Worm (Caenorhabditis elegans) whole organism, L4 larva: Measurements from ENCODE around the gene hrg-6.
A peak's percentile ranks its signal among the peaks of the same experiment; 100 is the strongest.

Experiments
- F26F4.8 ChIP-seq: fragments of 200-800 bp; sonication (Bioruptor generic); conservative IDR thresholded peaks from 2 replicates; pipeline ENCODE4 v1.3.6; 2022; ENCODE audit warnings: missing genetic modification characterization, missing compliant biosample characterization
- F37D6.2 ChIP-seq: sonication (generic microtip); optimal IDR thresholded peaks from 2 replicates; lab custom pipeline; 2016; ENCODE audit warnings: mild to moderate bottlenecking, missing genetic modification characterization, missing compliant biosample characterization
- F44E2.7 ChIP-seq: fragments of 200-800 bp; sonication (Bioruptor generic); IDR thresholded peaks from 2 replicates; pipeline ENCODE4 v2.1.2; 2022; ENCODE audit warnings: missing genetic modification characterization, missing compliant biosample characterization
- F49E8.2 ChIP-seq: sonication (generic microtip); optimal IDR thresholded peaks from 2 replicates; lab custom pipeline; 2016; ENCODE audit warnings: missing compliant biosample characterization, mild to moderate bottlenecking, missing genetic modification characterization, borderline replicate concordance
- T20F7.1 ChIP-seq: fragments of 200-800 bp; sonication (Bioruptor generic); optimal IDR thresholded peaks from 2 replicates; lab custom pipeline; 2018; ENCODE audit warnings: mild to moderate bottlenecking, missing genetic modification characterization, missing compliant biosample characterization
- Y48G9A.11 ChIP-seq: fragments of 200-800 bp; sonication (Bioruptor generic); IDR thresholded peaks from 2 replicates; pipeline ENCODE4 v1.3.6; 2022; ENCODE audit warnings: missing genetic modification reagents, missing genetic modification characterization, missing compliant biosample characterization
- Y75B8A.6 ChIP-seq: fragments of 200-800 bp; sonication (Bioruptor generic); IDR thresholded peaks from 2 replicates; pipeline ENCODE4 v1.3.6; 2022; ENCODE audit warnings: missing genetic modification reagents, missing genetic modification characterization, missing compliant biosample characterization
- ZK337.2 ChIP-seq: fragments of 200-800 bp; sonication (Bioruptor generic); IDR thresholded peaks from 2 replicates; pipeline ENCODE4 v1.3.6; 2022; ENCODE audit warnings: missing genetic modification reagents, missing genetic modification characterization, missing compliant biosample characterization
- ZK546.5 ChIP-seq, 2 experiments: sonication (generic microtip); optimal IDR thresholded peaks; 2 replicates each; lab custom pipeline; 2017; ENCODE audit warnings: missing biosample characterization in 2 of 2, missing genetic modification characterization in 2 of 2
- aha-1 ChIP-seq: fragments of 150-350 bp; peaks from one replicate; lab custom pipeline; 2014; ENCODE audit warnings: missing biosample characterization, missing genetic modification characterization
- ama-1 ChIP-seq: fragments of 150-350 bp; optimal IDR thresholded peaks from 2 replicates; lab custom pipeline; 2014; ENCODE audit warnings: inconsistent platforms, mixed read lengths
- arid-1 ChIP-seq: fragments of 200-800 bp; sonication (Bioruptor generic); conservative IDR thresholded peaks from 2 replicates; pipeline ENCODE4 v1.3.6; 2022; ENCODE audit warnings: missing genetic modification reagents, missing genetic modification characterization, missing compliant biosample characterization
- ceh-32 ChIP-seq: sonication (generic microtip); optimal IDR thresholded peaks from 2 replicates; lab custom pipeline; 2016; ENCODE audit warnings: mild to moderate bottlenecking, missing genetic modification characterization, missing compliant biosample characterization; ENCODE audit not compliant: poor library complexity
- ces-1 ChIP-seq: fragments of 150-350 bp; sonication (generic microtip); optimal IDR thresholded peaks from 4 replicates; lab custom pipeline; 2014; ENCODE audit warnings: missing biosample characterization, missing genetic modification reagents, missing genetic modification characterization
- daf-12 ChIP-seq: fragments of 150-350 bp; optimal IDR thresholded peaks from 2 replicates; lab custom pipeline; 2014; ENCODE audit warnings: missing biosample characterization, missing genetic modification reagents, missing genetic modification characterization
- daf-16 ChIP-seq, 3 experiments: sonication (generic microtip); optimal IDR thresholded peaks; 2 replicates each; lab custom pipeline; 2016 to 2017; ENCODE audit warnings: missing genetic modification characterization in 3 of 3, missing genetic modification reagents in 3 of 3, mild to moderate bottlenecking in 2 of 3, missing compliant biosample characterization in 2 of 3, missing biosample characterization in 1 of 3, moderate library complexity in 1 of 3
- dpl-1 ChIP-seq: fragments of 150-350 bp; optimal IDR thresholded peaks from 2 replicates; lab custom pipeline; 2014; ENCODE audit warnings: missing biosample characterization, missing genetic modification reagents, missing genetic modification characterization
- duxl-1 ChIP-seq: sonication (generic microtip); optimal IDR thresholded peaks from 2 replicates; lab custom pipeline; 2016; ENCODE audit warnings: mild to moderate bottlenecking, missing genetic modification characterization, moderate library complexity, missing compliant biosample characterization; ENCODE audit not compliant: poor library complexity
- dve-1 ChIP-seq: sonication (generic microtip); optimal IDR thresholded peaks from 2 replicates; lab custom pipeline; 2017; ENCODE audit warnings: antibody characterized with exemption, mild to moderate bottlenecking, missing genetic modification characterization, missing compliant biosample characterization; ENCODE audit not compliant: insufficient read depth
- egl-43 ChIP-seq: fragments of 200-800 bp; sonication (Bioruptor generic); IDR thresholded peaks from 2 replicates; pipeline ENCODE4 v1.3.6; 2022; ENCODE audit warnings: missing genetic modification reagents, missing genetic modification characterization, missing compliant biosample characterization
- fkh-10 ChIP-seq: fragments of 150-350 bp; optimal IDR thresholded peaks from 2 replicates; lab custom pipeline; 2014; ENCODE audit warnings: missing biosample characterization, missing genetic modification reagents, missing genetic modification characterization
- fos-1 ChIP-seq: fragments of 150-350 bp; optimal IDR thresholded peaks from 2 replicates; lab custom pipeline; 2014; ENCODE audit warnings: missing biosample characterization, missing genetic modification characterization
- hif-1 ChIP-seq, 2 experiments: sonication (generic microtip); optimal IDR thresholded peaks; 2 replicates each; lab custom pipeline; 2016 to 2017; ENCODE audit warnings: missing compliant biosample characterization in 2 of 2, missing genetic modification characterization in 2 of 2, missing genetic modification reagents in 2 of 2, missing genotype in 2 of 2, mild to moderate bottlenecking in 1 of 2
- jun-1 ChIP-seq: fragments of 150-350 bp; optimal IDR thresholded peaks from 2 replicates; lab custom pipeline; 2014; ENCODE audit warnings: missing biosample characterization, missing genetic modification reagents, missing genetic modification characterization
- lin-1 ChIP-seq: fragments of 200-800 bp; sonication (Bioruptor generic); IDR thresholded peaks from 2 replicates; pipeline ENCODE4 v1.3.6; 2022; ENCODE audit warnings: missing genetic modification reagents, missing genetic modification characterization, missing compliant biosample characterization
- lin-29 ChIP-seq: fragments of 200-800 bp; sonication (Bioruptor generic); IDR thresholded peaks from 2 replicates; pipeline ENCODE4 v1.3.6; 2022; ENCODE audit warnings: missing genetic modification reagents, missing genetic modification characterization, missing compliant biosample characterization
- lir-3 ChIP-seq: sonication (generic microtip); optimal IDR thresholded peaks from 2 replicates; lab custom pipeline; 2016; ENCODE audit warnings: mild to moderate bottlenecking, missing genetic modification characterization, missing compliant biosample characterization
- madf-5 ChIP-seq, 2 experiments: fragments of 200-800 bp; sonication (Bioruptor generic); IDR thresholded peaks; 2 replicates each; pipeline ENCODE4 v1.3.6; 2022; ENCODE audit warnings: missing compliant biosample characterization in 2 of 2, missing genetic modification characterization in 2 of 2
- madf-9 ChIP-seq: fragments of 200-800 bp; sonication (Bioruptor generic); conservative IDR thresholded peaks from 2 replicates; pipeline ENCODE4 v1.3.6; 2022; ENCODE audit warnings: missing genetic modification reagents, missing genetic modification characterization, missing compliant biosample characterization
- mdl-1 ChIP-seq, 2 experiments: fragments of 150-350 bp in 1 of 2; sonication (generic microtip) in 1 of 2; optimal IDR thresholded peaks; 2 replicates each; lab custom pipeline; 2014 to 2017; ENCODE audit warnings: missing biosample characterization in 2 of 2, missing genetic modification characterization in 2 of 2
- mdt-29 ChIP-seq: fragments of 200-800 bp; sonication (Bioruptor generic); IDR thresholded peaks from 2 replicates; pipeline ENCODE4 v1.3.6; 2022; ENCODE audit warnings: missing genetic modification reagents, missing genetic modification characterization, missing compliant biosample characterization
- mep-1 ChIP-seq: fragments of 150-350 bp; sonication (generic microtip); optimal IDR thresholded peaks from 3 replicates; lab custom pipeline; 2014; ENCODE audit warnings: missing biosample characterization, missing genetic modification characterization
- mes-2 ChIP-seq: sonication (generic microtip); optimal IDR thresholded peaks from 2 replicates; lab custom pipeline; 2016; ENCODE audit warnings: missing genotype, mild to moderate bottlenecking, missing genetic modification characterization, missing compliant biosample characterization; ENCODE audit not compliant: poor library complexity, severe bottlenecking
- mxl-2 ChIP-seq: fragments of 200-800 bp; sonication (Bioruptor generic); conservative IDR thresholded peaks from 2 replicates; pipeline ENCODE4 v1.3.6; 2022; ENCODE audit warnings: missing genetic modification reagents, missing genetic modification characterization, missing compliant biosample characterization
- mxl-3 ChIP-seq: fragments of 200-800 bp; sonication (Bioruptor generic); optimal IDR thresholded peaks from 2 replicates; lab custom pipeline; 2018; ENCODE audit warnings: mild to moderate bottlenecking, missing genetic modification characterization, missing compliant biosample characterization
- nhr-10 ChIP-seq: fragments of 150-350 bp; optimal IDR thresholded peaks from 2 replicates; lab custom pipeline; 2014; ENCODE audit warnings: missing biosample characterization, missing genetic modification characterization
- nhr-11 ChIP-seq: fragments of 150-350 bp; optimal IDR thresholded peaks from 2 replicates; lab custom pipeline; 2014; ENCODE audit warnings: missing biosample characterization, missing genetic modification characterization
- nhr-48 ChIP-seq: sonication (generic microtip); optimal IDR thresholded peaks from 2 replicates; lab custom pipeline; 2016; ENCODE audit warnings: mild to moderate bottlenecking, missing genetic modification characterization, missing compliant biosample characterization
- nhr-6 ChIP-seq: fragments of 150-350 bp; optimal IDR thresholded peaks from 2 replicates; lab custom pipeline; 2014; ENCODE audit warnings: missing biosample characterization, missing genetic modification characterization
- nhr-76 ChIP-seq: fragments of 150-350 bp; optimal IDR thresholded peaks from 2 replicates; lab custom pipeline; 2014; ENCODE audit warnings: missing biosample characterization, missing genetic modification characterization
- pha-4 ChIP-seq, 2 experiments: fragments of 150-350 bp in 1 of 2; fragments of 200-800 bp in 1 of 2; sonication (Bioruptor generic) in 1 of 2; IDR thresholded peaks in 1 of 2; optimal IDR thresholded peaks in 1 of 2; 2 replicates each; pipeline versions ENCODE4 v1.3.6 to Lab custom; 2014 to 2022; ENCODE audit warnings: missing genetic modification characterization in 2 of 2, missing genetic modification reagents in 2 of 2, missing biosample characterization in 1 of 2, missing compliant biosample characterization in 1 of 2
- rbr-2 ChIP-seq: sonication (generic microtip); optimal IDR thresholded peaks from 2 replicates; lab custom pipeline; 2016; ENCODE audit warnings: missing genotype, missing genetic modification characterization, missing compliant biosample characterization
- saeg-2 ChIP-seq: fragments of 200-800 bp; sonication (Bioruptor generic); IDR thresholded peaks from 2 replicates; pipeline ENCODE4 v1.3.6; 2022; ENCODE audit warnings: missing genetic modification reagents, missing genetic modification characterization, missing compliant biosample characterization
- sdz-12 ChIP-seq: fragments of 200-800 bp; sonication (Bioruptor generic); optimal IDR thresholded peaks from 2 replicates; lab custom pipeline; 2018; ENCODE audit warnings: mild to moderate bottlenecking, missing genetic modification characterization, missing compliant biosample characterization
- skn-1 ChIP-seq: fragments of 150-350 bp; optimal IDR thresholded peaks from 2 replicates; lab custom pipeline; 2014; ENCODE audit warnings: missing biosample characterization, missing genetic modification characterization
- snpc-4 ChIP-seq: fragments of 150-350 bp; optimal IDR thresholded peaks from 2 replicates; lab custom pipeline; 2014; ENCODE audit warnings: missing biosample characterization, missing genetic modification characterization
- spr-3 ChIP-seq: fragments of 200-800 bp; sonication (Bioruptor generic); optimal IDR thresholded peaks from 2 replicates; lab custom pipeline; 2018; ENCODE audit warnings: mild to moderate bottlenecking, missing genetic modification characterization, missing compliant biosample characterization
- unc-39 ChIP-seq: sonication (generic microtip); optimal IDR thresholded peaks from 2 replicates; lab custom pipeline; 2017; ENCODE audit warnings: missing biosample characterization, missing genetic modification characterization
- vab-7 ChIP-seq: fragments of 200-800 bp; sonication (Bioruptor generic); IDR thresholded peaks from 2 replicates; pipeline ENCODE4 v1.3.6; 2022; ENCODE audit warnings: missing genetic modification reagents, missing genetic modification characterization, missing compliant biosample characterization
- ztf-11 ChIP-seq: fragments of 150-350 bp; optimal IDR thresholded peaks from 2 replicates; lab custom pipeline; 2014; ENCODE audit warnings: missing biosample characterization, missing genetic modification characterization

hrg-6 gene

ce11 chrIV:11025941-11026340, 6.4 kb upstream of the hrg-6 start (continued):
- TF ChIP-seq Y48G9A.11 (GFP tag; lab: Robert Waterston, UW) (peak; percentile 76), snpc-4 (tag; lab: Kevin White, UChicago) (no peak), mdt-29 (peak; percentile 57; the same call in 1 of the 2 replicates), ZK546.5 (tag; optimal IDR thresholded peaks at IDR 0.05; lab: Kevin White, UChicago) (no peak), aha-1 (tag; lab: Kevin White, UChicago) (no peak), madf-9 (GFP tag; lab: Robert Waterston, UW) (peak; percentile 74), F49E8.2 (tag; lab: Kevin White, UChicago) (peak; percentile 91), T20F7.1 (GFP tag; lab: Kevin White, UChicago) (peak; percentile 31), nhr-76 (tag; lab: Kevin White, UChicago) (no peak), mxl-3 (peak; percentile 75), dpl-1 (GFP tag; lab: Kevin White, UChicago) (no peak), egl-43 (peak; percentile 93), F44E2.7 (0 out of 2 replicates have a peak, but pooled peaks have one; percentile 43), dve-1 (no peak), sdz-12 (GFP tag; lab: Kevin White, UChicago) (no peak), ztf-11 (no peak), rbr-2 (tag; lab: Kevin White, UChicago) (peak; percentile 42), mes-2 (tag; lab: Kevin White, UChicago) (peak; percentile 79), fkh-10 (GFP tag; lab: Kevin White, UChicago) (no peak), spr-3 (GFP tag; lab: Kevin White, UChicago) (peak; percentile 65), mep-1 (tag; lab: Kevin White, UChicago) (peak; percentile 27), mdl-1 (tag; optimal IDR thresholded peaks at IDR 0.05; lab: Kevin White, UChicago) (no peak), lir-3 (tag; lab: Kevin White, UChicago) (peak; percentile 17), pha-4 (GFP tag; IDR thresholded peaks at IDR 0.05; lab: Robert Waterston, UW) (peak; percentile 77), pha-4 (tag; optimal IDR thresholded peaks at IDR 0.05; lab: Kevin White, UChicago) (no peak), arid-1 (peak; percentile 74), nhr-48 (tag; lab: Kevin White, UChicago) (peak; percentile 43), F26F4.8 (GFP tag; lab: Robert Waterston, UW) (peak; percentile 89), nhr-6 (tag; lab: Kevin White, UChicago) (peak; percentile 10), lin-29 (GFP tag; lab: Robert Waterston, UW) (0 out of 2 replicates have a peak, but pooled peaks have one; percentile 32), skn-1 (tag; lab: Kevin White, UChicago) (no peak), fos-1 (tag; lab: Kevin White, UChicago) (no peak), F37D6.2 (no peak), ceh-32 (tag; lab: Kevin White, UChicago) (no peak), jun-1 (tag; lab: Kevin White, UChicago) (no peak), duxl-1 (peak; percentile 18), mxl-2 (0 out of 2 replicates have a peak, but pooled peaks have one; percentile 23), nhr-11 (tag; lab: Kevin White, UChicago) (no peak), lin-1 (GFP tag; lab: Robert Waterston, UW) (peak; percentile 78), ZK337.2 (GFP tag; lab: Robert Waterston, UW) (peak; percentile 65; the same call in 1 of the 2 replicates), ama-1 (no peak), ces-1 (GFP tag; lab: Kevin White, UChicago) (no peak), saeg-2 (GFP tag; lab: Robert Waterston, UW) (no peak), unc-39 (tag; lab: Kevin White, UChicago) (no peak), vab-7 (peak; percentile 87), madf-5 (GFP tag; IDR thresholded peaks at IDR 0.05; lab: Robert Waterston, UW) (peak; percentile 28 to 76; a peak in 1 of 4 replicates), hif-1 (tag; optimal IDR thresholded peaks at IDR 0.05; lab: Kevin White, UChicago) (peak in 1 of 2 experiments; percentile 54), Y75B8A.6 (peak; percentile 75; the same call in 1 of the 2 replicates), nhr-10 (tag; lab: Kevin White, UChicago) (no peak), daf-16 (GFP tag; optimal IDR thresholded peaks at IDR 0.05; lab: Kevin White, UChicago) (peak; percentile 31 to 64), daf-16 (tag; optimal IDR thresholded peaks at IDR 0.05; lab: Kevin White, UChicago) (peak; percentile 17), daf-12 (tag; lab: Kevin White, UChicago) (no peak)
